Worm (Caenorhabditis elegans) whole organism, mixed stage, embryonic: ENCODE data around the gene egl-38.

Experiments used
- M03D4.4 ChIP-seq: sonication (generic microtip); optimal IDR thresholded peaks from 2 replicates; lab custom pipeline; 2017; ENCODE audit warnings: mild to moderate bottlenecking, missing genetic modification characterization, missing compliant biosample characterization
- bed-3 ChIP-seq: fragments of 200-800 bp; sonication (Bioruptor generic); optimal IDR thresholded peaks from 3 replicates; lab custom pipeline; 2018; ENCODE audit warnings: mild to moderate bottlenecking, missing genetic modification characterization, moderate library complexity, missing compliant biosample characterization
- blmp-1 ChIP-seq: fragments of 150-350 bp; optimal IDR thresholded peaks from 2 replicates; lab custom pipeline; 2014; ENCODE audit warnings: missing biosample characterization, missing genetic modification characterization
- ceh-39 ChIP-seq: fragments of 150-350 bp; optimal IDR thresholded peaks from 2 replicates; lab custom pipeline; 2014; ENCODE audit warnings: missing biosample characterization, missing genetic modification characterization
- ceh-43 ChIP-seq: fragments of 200-800 bp; sonication (Bioruptor generic); optimal IDR thresholded peaks from 2 replicates; lab custom pipeline; 2018; ENCODE audit warnings: mild to moderate bottlenecking, missing genetic modification characterization, moderate library complexity, missing compliant biosample characterization
- ceh-83 ChIP-seq: fragments of 200-800 bp; sonication (Bioruptor generic); optimal IDR thresholded peaks from 2 replicates; lab custom pipeline; 2018; ENCODE audit warnings: mild to moderate bottlenecking, missing genetic modification characterization, missing compliant biosample characterization
- ces-1 ChIP-seq: fragments of 150-350 bp; optimal IDR thresholded peaks from 2 replicates; lab custom pipeline; 2014; ENCODE audit warnings: missing biosample characterization, missing genetic modification reagents, missing genetic modification characterization
- drap-1 ChIP-seq: fragments of 200-800 bp; sonication (Bioruptor generic); optimal IDR thresholded peaks from 3 replicates; lab custom pipeline; 2018; ENCODE audit warnings: mild to moderate bottlenecking, missing genetic modification characterization, missing compliant biosample characterization
- elt-1 ChIP-seq: sonication (generic microtip); optimal IDR thresholded peaks from 2 replicates; lab custom pipeline; 2017; ENCODE audit warnings: missing genetic modification characterization, mild to moderate bottlenecking, missing compliant biosample characterization, antibody characterized with exemption, moderate library complexity, borderline replicate concordance; ENCODE audit not compliant: insufficient read depth
- elt-3 ChIP-seq: fragments of 150-350 bp; optimal IDR thresholded peaks from 2 replicates; lab custom pipeline; 2014; ENCODE audit warnings: missing biosample characterization, missing genetic modification characterization
- flh-1 ChIP-seq: fragments of 200-800 bp; sonication (Bioruptor generic); optimal IDR thresholded peaks from 2 replicates; lab custom pipeline; 2018; ENCODE audit warnings: mild to moderate bottlenecking, missing genetic modification characterization, moderate library complexity, missing compliant biosample characterization
- ham-2 ChIP-seq: fragments of 200-800 bp; sonication (Bioruptor generic); optimal IDR thresholded peaks from 2 replicates; lab custom pipeline; 2018; ENCODE audit warnings: mild to moderate bottlenecking, missing genetic modification characterization, missing compliant biosample characterization
- hlh-1 ChIP-seq: fragments of 150-350 bp; optimal IDR thresholded peaks from 2 replicates; lab custom pipeline; 2014; ENCODE audit warnings: missing biosample characterization, missing genetic modification reagents, missing genetic modification characterization
- lin-13 ChIP-seq: fragments of 150-350 bp; optimal IDR thresholded peaks from 2 replicates; lab custom pipeline; 2014; ENCODE audit warnings: missing biosample characterization, missing genetic modification characterization
- lin-32 ChIP-seq: fragments of 200-800 bp; sonication (Bioruptor generic); optimal IDR thresholded peaks from 2 replicates; lab custom pipeline; 2018; ENCODE audit warnings: mild to moderate bottlenecking, missing genetic modification characterization, missing compliant biosample characterization
- lsy-2 ChIP-seq: fragments of 150-350 bp; optimal IDR thresholded peaks from 2 replicates; lab custom pipeline; 2014; ENCODE audit warnings: missing biosample characterization, missing genetic modification characterization
- mab-5 ChIP-seq: fragments of 150-350 bp; optimal IDR thresholded peaks from 2 replicates; lab custom pipeline; 2014; ENCODE audit warnings: missing biosample characterization, missing genetic modification characterization
- mep-1 ChIP-seq: fragments of 150-350 bp; optimal IDR thresholded peaks from 2 replicates; lab custom pipeline; 2017; ENCODE audit warnings: missing biosample characterization, missing genetic modification reagents, missing genetic modification characterization, inconsistent platforms
- mls-2 ChIP-seq: sonication (generic microtip); optimal IDR thresholded peaks from 2 replicates; lab custom pipeline; 2016; ENCODE audit warnings: mild to moderate bottlenecking, missing genetic modification characterization, moderate library complexity, missing compliant biosample characterization
- nhr-12 ChIP-seq: fragments of 150-350 bp; optimal IDR thresholded peaks from 2 replicates; lab custom pipeline; 2014; ENCODE audit warnings: missing biosample characterization, missing genetic modification characterization
- nhr-237 ChIP-seq: fragments of 150-350 bp; optimal IDR thresholded peaks from 2 replicates; lab custom pipeline; 2014; ENCODE audit warnings: missing biosample characterization, missing genetic modification characterization
- nhr-28 ChIP-seq: fragments of 150-350 bp; optimal IDR thresholded peaks from 2 replicates; lab custom pipeline; 2014; ENCODE audit warnings: missing biosample characterization, missing genetic modification characterization
- nhr-76 ChIP-seq: sonication (generic microtip); optimal IDR thresholded peaks from 2 replicates; lab custom pipeline; 2017; ENCODE audit warnings: missing biosample characterization, missing genetic modification characterization
- pha-4 ChIP-seq: fragments of 150-350 bp; optimal IDR thresholded peaks from 2 replicates; lab custom pipeline; 2018; ENCODE audit warnings: missing biosample characterization, missing genetic modification reagents, missing genetic modification characterization
- sem-2 ChIP-seq: fragments of 200-800 bp; sonication (Bioruptor generic); optimal IDR thresholded peaks from 2 replicates; lab custom pipeline; 2018; ENCODE audit warnings: mild to moderate bottlenecking, missing genetic modification characterization, missing compliant biosample characterization
- snpc-4 ChIP-seq: fragments of 150-350 bp; optimal IDR thresholded peaks from 2 replicates; lab custom pipeline; 2014; ENCODE audit warnings: missing biosample characterization, missing genetic modification characterization
- sptf-1 ChIP-seq: sonication (generic microtip); optimal IDR thresholded peaks from 2 replicates; lab custom pipeline; 2017; ENCODE audit warnings: mild to moderate bottlenecking, missing genetic modification characterization, moderate library complexity, missing compliant biosample characterization
- tbx-8 ChIP-seq: fragments of 200-800 bp; sonication (Bioruptor generic); optimal IDR thresholded peaks from 2 replicates; lab custom pipeline; 2018; ENCODE audit warnings: mild to moderate bottlenecking, missing genetic modification characterization, moderate library complexity, missing compliant biosample characterization
- zip-8 ChIP-seq: fragments of 150-350 bp; optimal IDR thresholded peaks from 2 replicates; lab custom pipeline; 2014; ENCODE audit warnings: missing biosample characterization, missing genetic modification characterization
- ztf-11 ChIP-seq: fragments of 150-350 bp; optimal IDR thresholded peaks from 2 replicates; lab custom pipeline; 2014; ENCODE audit warnings: missing biosample characterization, missing genetic modification characterization

Gene egl-38

ce11 chrIV:10080816-10081215 is 29.5 kb downstream of the egl-38 start, which contains the start of gene W01B6.6:
Gene W01B6.6, plus strand, starts transcription at chrIV:10081116.
- TF ChIP-seq ces-1 (no peak), mab-5 (no peak), lin-13 (tag; lab: Kevin White, UChicago) (no peak), ham-2 (GFP tag; lab: Kevin White, UChicago) (no peak), nhr-76 (tag; lab: Kevin White, UChicago) (no peak), sptf-1 (tag; lab: Kevin White, UChicago) (no peak), sem-2 (no peak), ztf-11 (no peak)
- TF ChIP-seq, all 35 proteins: peak for 0

- no peak for TF ChIP-seq pha-4 (tag; lab: Kevin White, UChicago)
- TF ChIP-seq sem-2: no peak
- no peak for TF ChIP-seq ham-2 (GFP tag; lab: Kevin White, UChicago)
- no peak for TF ChIP-seq tbx-8 (GFP tag; lab: Kevin White, UChicago)
- TF ChIP-seq nhr-28 (tag; lab: Kevin White, UChicago): no peak
Observed at ce11 chrIV:10078003-10078402, 32.3 kb downstream of the egl-38 start.

ce11 chrIV:10075899-10076298 is 34.4 kb downstream of the egl-38 start, which contains the start of gene W01B6.5:
Gene W01B6.5, plus strand, starts transcription at chrIV:10076199.
- TF ChIP-seq lin-32 (GFP tag; lab: Kevin White, UChicago) (no peak), ces-1 (no peak), blmp-1 (no peak), snpc-4 (tag; lab: Kevin White, UChicago) (no peak), hlh-1 (tag; lab: Kevin White, UChicago) (no peak), pha-4 (tag; lab: Kevin White, UChicago) (no peak)
- TF ChIP-seq, all 35 proteins: peak for 0

DNA sequence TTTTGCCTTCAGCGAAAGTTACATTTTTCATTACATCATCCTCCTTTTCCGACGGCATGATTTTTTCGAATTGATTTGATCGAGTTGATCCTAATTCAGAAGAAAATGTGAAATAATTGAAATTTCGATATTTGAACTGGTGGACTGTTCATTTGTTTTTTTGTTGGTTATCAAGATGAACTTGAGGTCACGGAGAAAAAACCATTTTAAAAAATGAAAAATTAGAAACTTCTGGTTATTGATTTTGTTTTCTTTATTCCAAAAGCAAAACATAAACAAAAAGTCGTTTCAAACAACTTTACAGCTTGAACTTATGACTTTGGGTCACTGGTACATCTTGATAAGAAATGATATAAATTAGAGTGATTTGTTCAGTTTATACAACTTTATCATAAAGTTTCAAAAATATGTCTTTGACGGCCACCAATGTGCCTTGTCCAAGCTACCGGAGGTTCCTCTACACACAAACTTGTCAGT is 35.2 kb downstream of the egl-38 start, which contains the start of the genes ttbk-4 and W01B6.4:
Gene ttbk-4 (minus strand): TSS at position 101 of the 477 bp plus-strand sequence.
Gene W01B6.4 (plus strand): TSS at position 427 of the 477 bp plus-strand sequence.
- no peak for TF ChIP-seq mls-2 (tag; lab: Kevin White, UChicago)
- TF ChIP-seq bed-3 (GFP tag; lab: Kevin White, UChicago): no peak
- no peak for TF ChIP-seq M03D4.4 (tag; lab: Kevin White, UChicago)
- TF ChIP-seq ztf-11: no peak
- TF ChIP-seq snpc-4 (tag; lab: Kevin White, UChicago): no peak
- TF ChIP-seq blmp-1: no peak
- no peak for TF ChIP-seq elt-3
- TF ChIP-seq pha-4 (tag; lab: Kevin White, UChicago): no peak
- no peak for TF ChIP-seq ceh-83
- TF ChIP-seq flh-1 (GFP tag; lab: Kevin White, UChicago): no peak
- no peak for TF ChIP-seq sptf-1 (tag; lab: Kevin White, UChicago)
- no peak for TF ChIP-seq lsy-2 (tag; lab: Kevin White, UChicago)
- no peak for TF ChIP-seq ces-1
- TF ChIP-seq zip-8 (tag; lab: Kevin White, UChicago): no peak
- no peak for TF ChIP-seq nhr-237 (tag; lab: Kevin White, UChicago)
- no peak for TF ChIP-seq nhr-28 (tag; lab: Kevin White, UChicago)
- no peak for TF ChIP-seq mep-1 (tag; lab: Kevin White, UChicago)
- no peak for TF ChIP-seq sem-2

- TF ChIP-seq elt-1 (tag; lab: Kevin White, UChicago) (no peak), nhr-12 (tag; lab: Kevin White, UChicago) (no peak)
Observed at ce11 chrIV:10072527-10072926, 37.8 kb downstream of the egl-38 start, which contains the start of gene W01B6.3. Gene W01B6.3, minus strand, starts transcription at chrIV:10072627.

DNA sequence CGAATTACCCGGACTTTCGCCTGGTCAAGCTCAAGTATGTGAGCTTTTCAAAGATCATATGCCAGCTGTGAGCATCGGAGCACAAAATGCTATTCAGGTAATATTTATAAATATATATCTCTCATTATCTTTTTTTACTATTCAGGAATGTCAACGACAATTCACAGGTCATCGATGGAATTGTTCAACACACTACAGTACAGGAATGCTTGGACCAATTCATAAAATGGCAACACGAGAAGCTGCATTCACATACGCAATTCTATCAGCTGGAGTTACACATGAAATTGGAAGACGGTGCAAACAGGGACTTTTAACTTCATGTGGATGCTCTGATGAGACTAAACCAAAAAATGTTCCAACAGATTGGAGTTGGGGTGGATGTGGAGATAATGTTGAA is 42.1 kb downstream of the egl-38 start:
- TF ChIP-seq pha-4 (tag; lab: Kevin White, UChicago): no peak
- no peak for TF ChIP-seq lin-32 (GFP tag; lab: Kevin White, UChicago)
- no peak for TF ChIP-seq blmp-1
- TF ChIP-seq elt-3: no peak
- no peak for TF ChIP-seq ces-1
- TF ChIP-seq drap-1 (GFP tag; lab: Kevin White, UChicago): no peak
- no peak for TF ChIP-seq sem-2
- no peak for TF ChIP-seq mab-5
- TF ChIP-seq sptf-1 (tag; lab: Kevin White, UChicago): no peak
- no peak for TF ChIP-seq lsy-2 (tag; lab: Kevin White, UChicago)
- TF ChIP-seq bed-3 (GFP tag; lab: Kevin White, UChicago): no peak
- TF ChIP-seq nhr-12 (tag; lab: Kevin White, UChicago): no peak
- no peak for TF ChIP-seq ceh-43 (GFP tag; lab: Kevin White, UChicago)
- no peak for TF ChIP-seq tbx-8 (GFP tag; lab: Kevin White, UChicago)
- no peak for TF ChIP-seq ceh-39 (tag; lab: Kevin White, UChicago)
